Worm (Caenorhabditis elegans): ENCODE measurements around the gene F28B4.1.

ce11 chrX:3235358-3235816, 30.5 kb downstream of the F28B4.1 start, which contains the start of gene F28B4.3:
- TF ChIP-seq med-1 (GFP tag; optimal IDR thresholded peaks at IDR 0.05; ENCODE audit: insufficient read depth) (no peak), flt-1 (GFP tag; IDR thresholded peaks at IDR 0.05) (no peak), T22C8.4 (GFP tag; IDR thresholded peaks at IDR 0.05) (no peak), tab-1 (GFP tag; IDR thresholded peaks at IDR 0.05) (no peak)
